Worm (Caenorhabditis elegans): ENCODE results near the gene ref-2.

ref-2 gene

DNA sequence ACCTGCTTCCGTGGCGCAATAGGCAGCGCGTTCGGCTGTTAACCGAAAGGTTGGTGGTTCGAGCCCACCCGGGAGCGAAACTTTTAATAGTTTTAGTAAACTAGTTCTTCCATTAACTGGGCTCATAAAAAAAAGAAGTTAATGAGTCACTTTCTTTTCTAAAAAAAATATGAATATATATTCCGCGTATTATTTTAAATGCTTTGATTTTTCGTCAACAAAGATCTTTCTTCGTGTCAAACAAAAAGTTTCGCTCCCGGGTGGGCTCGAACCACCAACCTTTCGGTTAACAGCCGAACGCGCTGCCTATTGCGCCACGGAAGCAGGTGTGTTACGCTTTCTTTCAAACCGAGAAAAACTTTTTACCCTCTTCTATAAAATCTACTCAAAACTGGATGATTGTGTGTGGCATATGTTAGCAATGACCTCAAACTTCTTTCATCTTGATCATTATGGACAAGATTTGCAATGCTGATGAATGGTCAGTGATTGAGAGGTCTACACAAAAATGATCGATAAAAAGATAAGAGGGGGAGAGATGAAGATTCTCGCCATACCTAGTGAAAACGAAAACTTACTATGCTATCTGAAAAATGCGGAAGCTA, 29.8 kb downstream of the ref-2 start (continued):
- TF ChIP-seq dox-1 (GFP tag; IDR thresholded peaks at IDR 0.05) (peak; percentile 73), egl-18 (GFP tag; IDR thresholded peaks at IDR 0.05) (no peak), ceh-91 (GFP tag; IDR thresholded peaks at IDR 0.05) (no peak), nhr-27 (tag; optimal IDR thresholded peaks at IDR 0.05) (no peak), lin-26 (GFP tag; IDR thresholded peaks at IDR 0.05) (peak; percentile 89), dpff-1 (tag; optimal IDR thresholded peaks at IDR 0.05) (no peak), lin-40 (tag; optimal IDR thresholded peaks at IDR 0.05) (no peak), egrh-3 (GFP tag; IDR thresholded peaks at IDR 0.05) (no peak), hlh-26 (GFP tag; conservative IDR thresholded peaks at IDR 0.05) (no peak), nfya-1 (tag; optimal IDR thresholded peaks at IDR 0.05; ENCODE audit: borderline replicate concordance, insufficient read depth) (no peak)

DNA sequence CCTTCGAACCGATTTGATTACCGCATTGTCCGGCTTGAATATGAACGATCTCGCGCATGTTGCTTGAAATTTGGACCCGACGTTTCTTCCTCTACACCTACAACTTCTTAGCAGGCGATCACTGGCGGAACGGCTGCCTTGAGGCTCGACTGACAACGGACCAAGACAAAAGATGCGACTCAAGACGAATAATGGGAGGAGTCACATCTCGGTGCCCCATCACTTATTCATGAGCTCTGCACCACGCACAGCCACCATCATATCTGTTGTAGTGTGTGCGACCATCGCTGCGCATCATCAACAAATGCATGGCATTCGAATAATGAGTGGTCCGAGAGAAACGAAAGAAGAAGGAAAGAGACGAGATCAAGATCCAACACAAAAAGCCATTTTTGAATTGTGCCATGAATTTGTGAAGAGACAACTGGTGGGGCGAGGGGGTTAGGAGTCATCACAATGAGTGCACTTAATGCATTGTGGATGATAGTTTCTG, 32.5 kb downstream of the ref-2 start, which contains the start of gene mec-7:
Gene mec-7, minus strand, starts transcription at position 181 of the 493 bp plus-strand sequence.
- peak; percentile 29; the same call in 1 of the 2 replicates for TF ChIP-seq zfh-2 (GFP tag; conservative IDR thresholded peaks at IDR 0.05)
- TF ChIP-seq nhr-80 (tag; optimal IDR thresholded peaks at IDR 0.05): no peak
- TF ChIP-seq K12H6.12 (tag; optimal IDR thresholded peaks at IDR 0.05): no peak

DNA sequence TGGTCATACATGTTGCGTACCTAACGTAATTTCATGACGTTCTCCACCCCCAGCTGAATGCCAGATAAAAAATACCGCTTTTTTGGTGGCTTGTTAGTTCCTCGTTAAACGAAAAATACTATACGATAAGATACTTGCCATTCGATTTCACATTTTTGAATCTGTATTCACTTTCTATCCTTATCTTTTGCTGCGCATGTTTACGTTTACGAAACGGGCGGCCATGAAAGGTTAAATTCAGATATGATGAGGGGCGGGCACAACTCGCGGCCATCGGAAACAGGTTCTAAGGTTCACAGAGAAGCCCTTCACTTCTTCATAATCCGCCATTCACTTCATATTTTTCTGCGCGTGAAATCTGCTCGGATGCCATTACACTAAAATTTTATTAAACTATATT, 34.7 kb downstream of the ref-2 start:
- no peak for TF ChIP-seq pha-4 (tag; optimal IDR thresholded peaks at IDR 0.05)
- TF ChIP-seq T26A5.8 (tag; optimal IDR thresholded peaks at IDR 0.05): no peak
- no peak for TF ChIP-seq ztf-3 (GFP tag; optimal IDR thresholded peaks at IDR 0.05)
- no peak for TF ChIP-seq hmg-20 (GFP tag; IDR thresholded peaks at IDR 0.05)
- no peak for TF ChIP-seq sea-2 (GFP tag; IDR thresholded peaks at IDR 0.05)
- no peak for TF ChIP-seq hmg-1.2 (GFP tag; IDR thresholded peaks at IDR 0.05)
- no peak for TF ChIP-seq atf-7 (tag; optimal IDR thresholded peaks at IDR 0.05)
- TF ChIP-seq snpc-1.1 (tag; optimal IDR thresholded peaks at IDR 0.05; ENCODE audit: insufficient read depth): no peak
- no peak for TF ChIP-seq madf-10 (tag; optimal IDR thresholded peaks at IDR 0.05)
- TF ChIP-seq Y67H2A.10 (GFP tag; conservative IDR thresholded peaks at IDR 0.05): no peak

DNA sequence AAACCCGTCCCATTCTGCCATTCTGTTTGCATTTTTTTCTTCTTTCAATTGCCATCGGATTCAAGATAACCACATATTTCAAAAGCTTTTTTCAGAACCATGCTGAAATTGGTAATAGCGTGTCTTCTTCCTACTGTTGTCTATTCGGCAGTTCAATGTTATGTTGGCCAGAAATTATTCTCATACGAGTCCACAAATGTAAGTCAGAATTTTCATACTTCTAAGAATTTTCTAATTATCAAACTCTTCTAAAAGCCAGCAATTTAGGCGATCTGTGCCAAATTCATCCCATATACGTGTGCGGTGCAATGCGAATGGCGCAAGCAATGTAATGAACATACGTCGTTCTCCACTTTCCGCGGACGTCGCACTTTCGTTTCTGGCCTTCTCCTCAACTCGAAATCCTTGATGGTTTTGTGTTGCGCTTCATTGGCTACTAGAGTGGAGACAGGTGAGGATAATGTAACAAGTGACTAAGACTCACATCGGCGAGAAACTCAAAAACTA, 35.5 kb downstream of the ref-2 start, which contains the start of gene ZK154.1:
Gene ZK154.1, plus strand, starts transcription at position 51 of the 507 bp plus-strand sequence.
- TF ChIP-seq lin-35 (GFP tag; optimal IDR thresholded peaks at IDR 0.05): no peak
- no peak for TF ChIP-seq mel-28 (tag; optimal IDR thresholded peaks at IDR 0.05; ENCODE audit: borderline replicate concordance)
- TF ChIP-seq hrde-1 (tag; optimal IDR thresholded peaks at IDR 0.05; ENCODE audit: borderline replicate concordance): no peak
- TF ChIP-seq ccch-3 (GFP tag; optimal IDR thresholded peaks at IDR 0.05): no peak
- TF ChIP-seq Y79H2A.3 (GFP tag; conservative IDR thresholded peaks at IDR 0.05): no peak
- no peak for TF ChIP-seq F49E8.2 (tag; optimal IDR thresholded peaks at IDR 0.05; ENCODE audit: insufficient read depth)
- no peak for TF ChIP-seq egl-18 (GFP tag; IDR thresholded peaks at IDR 0.05)
- no peak for TF ChIP-seq F10E7.11 (tag; optimal IDR thresholded peaks at IDR 0.05)
- TF ChIP-seq nhr-179 (tag; optimal IDR thresholded peaks at IDR 0.05): no peak
- TF ChIP-seq ceh-58 (GFP tag; IDR thresholded peaks at IDR 0.05): no peak
- TF ChIP-seq Y56A3A.18 (GFP tag; IDR thresholded peaks at IDR 0.05): no peak
- no peak for TF ChIP-seq zfh-2 (GFP tag; conservative IDR thresholded peaks at IDR 0.05)
- TF ChIP-seq ztf-26 (tag; optimal IDR thresholded peaks at IDR 0.05): no peak
- TF ChIP-seq C06A6.2 (GFP tag; conservative IDR thresholded peaks at IDR 0.05): no peak
- TF ChIP-seq B0261.1 (tag; optimal IDR thresholded peaks at IDR 0.05): no peak
- no peak for TF ChIP-seq F57C9.4 (tag; optimal IDR thresholded peaks at IDR 0.05)
- TF ChIP-seq F39B2.1 (GFP tag; IDR thresholded peaks at IDR 0.05): no peak
- no peak for TF ChIP-seq ZK185.1 (tag; optimal IDR thresholded peaks at IDR 0.05; ENCODE audit: poor library complexity, severe bottlenecking)
